Worm (Caenorhabditis elegans) whole organism, midembryonic: ENCODE data around the gene Y116A8A.4.
"Not testable (repeated sequence)": the region's sequence is repeated elsewhere in the genome, so short reads cannot be mapped to it uniquely, and the experiment has no call there.

Experiments
- T22C8.4 ChIP-seq: fragments of 200-800 bp; sonication (Bioruptor generic); IDR thresholded peaks from 2 replicates; pipeline ENCODE4 v1.3.6; 2022; ENCODE audit warnings: missing genetic modification characterization, missing compliant biosample characterization
- cog-1 ChIP-seq: sonication (generic microtip); optimal IDR thresholded peaks from 2 replicates; lab custom pipeline; 2016; ENCODE audit warnings: missing genetic modification characterization, missing compliant biosample characterization
- flt-1 ChIP-seq: fragments of 200-800 bp; sonication (Bioruptor generic); IDR thresholded peaks from 2 replicates; pipeline ENCODE4 v1.3.6; 2022; ENCODE audit warnings: missing genetic modification characterization, missing compliant biosample characterization
- klf-2 ChIP-seq: fragments of 200-800 bp; sonication (Bioruptor generic); conservative IDR thresholded peaks from 2 replicates; pipeline ENCODE4 v1.3.6; 2022; ENCODE audit warnings: missing genetic modification reagents, missing genetic modification characterization, missing compliant biosample characterization
- med-1 ChIP-seq: sonication (generic microtip); optimal IDR thresholded peaks from 2 replicates; lab custom pipeline; 2017; ENCODE audit warnings: missing genetic modification characterization, mild to moderate bottlenecking, missing compliant biosample characterization, antibody characterized with exemption, missing genetic modification reagents; ENCODE audit not compliant: insufficient read depth
- ref-1 ChIP-seq: fragments of 200-800 bp; sonication (Bioruptor generic); conservative IDR thresholded peaks from 2 replicates; pipeline ENCODE4 v1.3.6; 2022; ENCODE audit warnings: missing genetic modification reagents, missing genetic modification characterization, missing compliant biosample characterization
- tab-1 ChIP-seq: fragments of 200-800 bp; sonication (Bioruptor generic); IDR thresholded peaks from 2 replicates; pipeline ENCODE4 v1.3.6; 2022; ENCODE audit warnings: missing genetic modification characterization, missing compliant biosample characterization
- ztf-23 ChIP-seq: fragments of 200-800 bp; sonication (Bioruptor generic); IDR thresholded peaks from 2 replicates; pipeline ENCODE4 v1.3.6; 2022; ENCODE audit warnings: missing genetic modification reagents, missing genetic modification characterization, missing compliant biosample characterization
- ztf-29 ChIP-seq: fragments of 200-800 bp; sonication (Bioruptor generic); IDR thresholded peaks from 2 replicates; pipeline ENCODE4 v1.3.6; 2022; ENCODE audit warnings: missing genetic modification reagents, missing genetic modification characterization, missing compliant biosample characterization

Y116A8A.4 gene

DNA sequence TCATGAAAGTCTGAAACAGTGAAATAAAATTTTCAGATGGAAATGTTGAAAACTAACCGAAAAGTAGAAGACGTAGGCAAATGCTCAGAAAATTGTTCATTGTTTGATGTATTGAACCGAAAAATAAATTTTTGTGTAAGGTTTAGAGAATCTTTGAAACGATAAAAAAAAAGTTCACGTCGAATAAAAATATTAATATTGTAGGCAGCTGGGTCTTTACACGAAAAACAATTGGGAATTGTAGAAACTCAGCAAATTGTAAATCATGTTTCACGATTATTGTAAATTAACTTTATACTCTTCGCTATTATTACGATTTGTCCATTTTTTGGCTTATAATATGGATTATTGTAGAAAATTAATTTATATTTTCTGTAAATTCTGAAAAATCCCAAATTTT lies 8.8 kb upstream of the Y116A8A.4 start, which contains the start of gene Y116A8A.2:
Gene Y116A8A.2 (minus strand): TSS at position 101 of the 400 bp plus-strand sequence.
- TF ChIP-seq cog-1 (no peak), T22C8.4 (GFP tag; lab: Robert Waterston, UW) (no peak), ref-1 (GFP tag; lab: Robert Waterston, UW) (no peak), med-1 (no peak), flt-1 (no peak), tab-1 (GFP tag; lab: Robert Waterston, UW) (no peak), klf-2 (no peak), ztf-29 (GFP tag; lab: Robert Waterston, UW) (no peak), ztf-23 (GFP tag; lab: Robert Waterston, UW) (no peak)

DNA sequence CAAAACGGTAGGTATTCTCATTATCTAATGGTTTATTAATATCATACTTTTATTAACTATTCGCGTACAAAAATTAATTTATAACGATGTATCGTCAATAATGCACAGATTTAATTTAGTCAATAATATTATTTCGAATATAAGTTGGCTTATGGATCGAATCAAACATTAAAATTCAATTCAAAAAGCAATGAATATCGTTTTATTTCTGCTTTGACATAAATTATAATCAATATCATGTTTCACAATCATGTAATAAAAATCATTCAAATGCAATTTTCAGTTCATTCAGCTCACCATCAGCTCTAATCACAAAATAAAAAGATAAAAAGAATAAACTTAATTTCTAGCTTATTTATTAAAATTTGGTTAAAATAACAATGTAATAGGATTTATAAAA lies 6.1 kb downstream of the Y116A8A.4 start, which contains the start of gene Y116A8A.6:
Gene Y116A8A.6 (minus strand): TSS at position 101 of the 400 bp plus-strand sequence.
- TF ChIP-seq klf-2 (no peak), ref-1 (GFP tag; lab: Robert Waterston, UW) (no peak), T22C8.4 (GFP tag; lab: Robert Waterston, UW) (no peak), ztf-29 (GFP tag; lab: Robert Waterston, UW) (no peak), ztf-23 (GFP tag; lab: Robert Waterston, UW) (no peak), cog-1 (no peak), tab-1 (GFP tag; lab: Robert Waterston, UW) (no peak)

DNA sequence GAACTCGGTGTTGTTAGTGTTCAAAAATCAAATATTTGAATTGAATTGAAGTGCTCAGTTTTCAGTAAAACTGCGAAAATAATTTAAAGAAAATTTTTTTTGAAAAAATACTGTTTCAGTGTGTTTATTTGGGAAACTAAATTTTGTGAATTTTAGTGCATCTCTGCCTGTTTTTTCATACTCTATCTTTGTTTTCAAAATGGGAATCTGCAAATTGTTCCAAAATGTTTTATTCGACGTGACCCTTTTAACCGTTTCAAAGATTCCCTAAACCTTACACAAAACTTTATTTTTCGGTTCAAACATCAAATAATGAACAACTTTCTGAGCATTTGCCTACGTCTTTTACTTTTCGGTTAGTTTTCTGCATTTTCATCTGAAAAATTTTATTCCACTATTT lies 7.3 kb downstream of the Y116A8A.4 start, which contains the start of gene Y116A8A.7:
Gene Y116A8A.7 (plus strand): TSS at position 301 of the 400 bp plus-strand sequence.
- no peak for TF ChIP-seq tab-1 (GFP tag; lab: Robert Waterston, UW)

DNA sequence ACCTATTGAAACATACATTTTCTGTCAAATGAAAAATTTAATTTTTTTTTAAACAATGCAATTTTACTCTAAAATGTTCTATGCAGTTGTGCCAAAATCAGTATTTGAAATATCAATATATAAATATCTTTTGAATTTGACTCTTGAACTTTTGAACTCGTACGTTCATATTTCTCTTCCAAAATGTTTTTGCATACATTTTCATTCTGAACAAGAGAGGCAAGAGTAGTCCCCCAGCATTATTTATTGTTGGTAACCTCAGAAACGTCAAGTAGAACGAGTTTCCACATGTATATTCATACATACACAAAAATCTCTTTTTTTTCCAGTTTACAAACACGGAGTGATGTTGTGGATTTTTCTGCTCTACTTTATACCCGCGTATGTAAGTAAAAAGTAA lies 8.7 kb downstream of the Y116A8A.4 start, which contains the start of gene clec-194:
Gene clec-194 (plus strand): TSS at position 301 of the 400 bp plus-strand sequence.
- no peak for TF ChIP-seq tab-1 (GFP tag; lab: Robert Waterston, UW)
- TF ChIP-seq T22C8.4 (GFP tag; lab: Robert Waterston, UW): no peak
- no peak for TF ChIP-seq ztf-29 (GFP tag; lab: Robert Waterston, UW)
- TF ChIP-seq ztf-23 (GFP tag; lab: Robert Waterston, UW): no peak
- no peak for TF ChIP-seq flt-1
- no peak for TF ChIP-seq cog-1
- no peak for TF ChIP-seq ref-1 (GFP tag; lab: Robert Waterston, UW)
- TF ChIP-seq klf-2: no peak
- no peak for TF ChIP-seq med-1

DNA sequence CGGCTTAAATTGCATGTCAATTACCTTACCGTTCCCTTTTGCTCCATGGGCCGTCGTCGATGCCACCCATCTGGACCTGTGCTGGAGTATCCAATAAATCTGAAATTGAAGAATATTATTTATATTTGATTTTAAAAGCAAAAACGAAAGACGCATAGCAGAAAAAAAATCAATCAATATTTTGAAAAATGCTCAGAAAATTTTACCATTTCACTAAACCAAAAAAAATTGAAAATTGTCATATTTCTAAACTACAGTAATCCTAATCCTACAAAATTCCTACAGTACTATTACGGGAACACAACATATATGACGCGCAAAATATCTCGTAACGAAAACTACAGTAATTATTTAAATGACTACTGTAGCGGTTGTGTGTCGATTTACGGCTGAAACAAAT lies 20.2 kb downstream of the Y116A8A.4 start, which contains the start of gene Y116A8A.150:
Gene Y116A8A.150 (minus strand): TSS at position 101 of the 400 bp plus-strand sequence.
- TF ChIP-seq cog-1; klf-2; tab-1 (GFP tag; lab: Robert Waterston, UW): not testable (repeated sequence)

DNA sequence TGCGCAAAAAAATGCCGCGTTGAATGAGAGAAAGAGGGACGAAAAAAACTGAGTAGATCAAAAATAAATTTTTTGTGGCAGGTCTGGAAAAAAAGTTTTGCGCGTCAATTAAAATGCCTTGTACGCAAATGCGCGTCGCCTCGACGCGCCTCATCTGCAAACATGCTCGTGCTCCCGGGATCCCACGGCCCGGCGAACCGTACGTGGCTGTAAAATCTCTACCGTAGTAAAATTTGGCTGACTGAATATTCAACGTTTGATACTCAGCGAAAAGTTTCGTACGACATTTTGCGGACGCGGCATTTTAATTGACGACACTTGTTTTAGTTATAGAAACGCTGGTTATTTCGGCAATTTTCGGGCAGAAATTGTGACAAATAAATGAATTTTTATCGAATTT lies 22.7 kb downstream of the Y116A8A.4 start:
- TF ChIP-seq ztf-23 (GFP tag; lab: Robert Waterston, UW) (0 out of 2 replicates have a peak, but pooled peaks have one; percentile 28), flt-1 (peak; percentile 71)

DNA sequence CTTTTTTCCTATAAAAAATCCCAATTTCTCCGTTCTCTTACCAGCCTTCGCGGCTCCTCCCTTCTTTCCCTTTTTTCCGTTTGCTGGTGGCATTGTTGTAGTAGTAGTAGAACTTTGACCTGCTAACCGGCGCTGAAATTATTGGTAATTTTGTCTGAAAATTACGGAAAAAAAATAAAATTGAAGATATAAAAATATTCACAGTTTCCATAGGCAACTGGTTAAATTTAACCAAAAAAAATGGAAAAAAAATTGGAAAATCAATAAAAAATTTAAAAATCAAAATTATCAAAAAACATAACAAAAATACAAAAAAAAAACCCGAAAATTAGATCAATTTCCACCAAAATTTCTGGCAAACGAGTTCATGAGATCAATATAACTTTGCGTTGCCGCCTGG lies 32.2 kb downstream of the Y116A8A.4 start, which contains the start of gene map-2:
Gene map-2 (minus strand): TSS at position 101 of the 400 bp plus-strand sequence.
- TF ChIP-seq T22C8.4 (GFP tag; lab: Robert Waterston, UW) (no peak), tab-1 (GFP tag; lab: Robert Waterston, UW) (no peak), ztf-23 (GFP tag; lab: Robert Waterston, UW) (no peak), flt-1 (no peak)

DNA sequence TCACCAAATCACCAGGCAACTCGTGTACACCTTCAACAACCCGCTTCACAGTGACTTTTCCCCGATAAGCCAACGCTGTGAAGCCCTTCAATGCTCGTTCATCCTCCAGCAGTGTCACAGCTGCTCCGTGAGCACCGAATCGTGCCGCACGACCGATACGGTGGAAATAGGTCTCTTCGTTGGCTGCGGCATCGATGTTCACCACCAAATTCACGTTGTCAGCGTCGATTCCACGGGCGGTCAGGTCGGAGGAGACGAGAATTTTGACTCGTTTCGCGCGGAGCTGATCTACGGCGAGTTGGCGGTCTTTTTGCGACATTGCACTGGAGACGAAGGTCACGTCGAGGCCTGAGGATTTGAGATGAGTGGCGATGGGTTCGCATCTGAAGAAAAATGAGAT lies 38.1 kb downstream of the Y116A8A.4 start:
- TF ChIP-seq med-1 (no peak), cog-1 (no peak), tab-1 (GFP tag; lab: Robert Waterston, UW) (no peak), ref-1 (GFP tag; lab: Robert Waterston, UW) (no peak), klf-2 (no peak), flt-1 (no peak), ztf-23 (GFP tag; lab: Robert Waterston, UW) (no peak), ztf-29 (GFP tag; lab: Robert Waterston, UW) (no peak), T22C8.4 (GFP tag; lab: Robert Waterston, UW) (no peak)

DNA sequence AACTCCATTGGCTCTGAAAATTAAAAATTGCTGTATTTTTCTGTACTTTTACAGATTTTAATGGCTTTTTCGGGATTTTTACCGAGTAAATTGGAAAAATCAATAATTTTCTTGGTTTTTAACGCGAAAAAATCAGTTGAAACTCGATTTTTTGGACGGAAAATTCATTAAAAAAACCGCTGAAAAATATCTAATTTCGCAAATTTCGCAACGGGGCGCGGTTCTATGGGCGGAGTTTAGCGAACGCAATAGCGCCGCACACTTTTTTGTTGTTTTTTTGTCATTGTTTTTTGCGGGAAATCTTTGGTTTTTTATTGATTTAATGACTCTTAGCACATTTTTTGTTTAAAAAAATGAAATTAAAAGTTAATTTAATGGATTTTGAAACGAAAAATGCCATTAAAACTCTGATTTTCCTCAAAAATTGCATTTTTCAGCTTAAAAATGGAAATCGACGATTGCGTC lies 40.8 kb downstream of the Y116A8A.4 start, which contains the start of the genes mel-46 and lsy-13:
Gene mel-46 (minus strand): TSS at position 51 of the 465 bp plus-strand sequence.
Gene lsy-13 (plus strand): TSS at position 440 of the 465 bp plus-strand sequence.
- TF ChIP-seq flt-1: peak; percentile 86
- no peak for TF ChIP-seq ztf-29 (GFP tag; lab: Robert Waterston, UW)
- peak; percentile 72; the same call in 1 of the 2 replicates for TF ChIP-seq tab-1 (GFP tag; lab: Robert Waterston, UW)
- TF ChIP-seq med-1: peak; percentile 68
- peak; percentile 65 for TF ChIP-seq T22C8.4 (GFP tag; lab: Robert Waterston, UW)
- TF ChIP-seq ztf-23 (GFP tag; lab: Robert Waterston, UW): peak; percentile 83
- TF ChIP-seq cog-1: peak; percentile 21
- TF ChIP-seq ref-1 (GFP tag; lab: Robert Waterston, UW): no peak
- TF ChIP-seq klf-2: no peak

DNA sequence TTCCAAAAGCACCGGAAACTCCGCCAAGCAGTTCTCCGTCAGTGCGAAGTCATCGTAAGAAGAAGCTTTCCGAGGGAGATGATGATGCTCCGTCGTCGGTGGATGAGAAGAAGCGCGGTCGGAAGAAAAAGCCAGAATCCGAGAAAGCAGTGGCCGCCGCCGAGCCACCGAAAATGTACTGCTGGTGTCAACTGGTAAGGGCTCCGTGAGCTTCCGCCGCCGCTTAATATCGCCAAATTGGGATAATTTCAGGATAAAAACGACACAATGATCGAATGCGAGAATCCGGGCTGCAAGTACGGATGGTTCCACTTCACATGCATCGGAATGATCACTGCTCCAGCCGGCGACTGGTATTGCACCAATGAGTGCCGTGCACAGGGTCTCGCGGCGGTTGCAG lies 42.2 kb downstream of the Y116A8A.4 start:
- TF ChIP-seq cog-1: no peak
- 0 out of 2 replicates have a peak, but pooled peaks have one; percentile 32 for TF ChIP-seq ztf-23 (GFP tag; lab: Robert Waterston, UW)

DNA sequence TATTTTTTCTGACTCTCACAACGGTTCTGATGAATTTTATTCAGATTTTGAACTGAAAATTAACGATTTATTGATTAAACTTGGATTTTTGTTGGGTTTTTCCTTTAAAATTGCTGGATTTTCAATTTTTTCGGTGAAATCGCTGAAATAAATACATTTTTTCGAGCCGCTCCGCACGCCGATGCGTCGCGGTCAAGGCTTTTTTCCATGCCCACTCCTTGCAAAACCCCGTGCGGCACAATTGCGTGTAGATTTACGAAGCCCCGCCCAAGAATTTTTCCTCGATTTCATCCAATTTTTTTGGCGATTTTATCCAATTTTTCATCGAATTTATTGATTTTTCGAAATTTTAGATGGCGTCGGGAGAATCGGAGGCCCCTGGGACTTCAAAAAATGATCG lies 42.9 kb downstream of the Y116A8A.4 start, which contains the start of gene gtsf-1:
Gene gtsf-1 (plus strand): TSS at position 354 of the 400 bp plus-strand sequence.
- TF ChIP-seq ztf-23 (GFP tag; lab: Robert Waterston, UW) (peak; percentile 79), med-1 (peak; percentile 62), T22C8.4 (GFP tag; lab: Robert Waterston, UW) (peak; percentile 68), klf-2 (peak; percentile 65; the same call in 1 of the 2 replicates), ref-1 (GFP tag; lab: Robert Waterston, UW) (no peak), cog-1 (peak; percentile 55), flt-1 (peak; percentile 77), tab-1 (GFP tag; lab: Robert Waterston, UW) (peak; percentile 78), ztf-29 (GFP tag; lab: Robert Waterston, UW) (peak; percentile 70)
